Worm (Caenorhabditis elegans) whole organism, L4 larva: ENCODE data around the gene emc-3.
A peak's percentile ranks its signal among the peaks of the same experiment; 100 is the strongest.

ENCODE experiments used
- F37D6.2 ChIP-seq: sonication (generic microtip); optimal IDR thresholded peaks from 2 replicates; lab custom pipeline; 2016; ENCODE audit warnings: mild to moderate bottlenecking, missing genetic modification characterization, missing compliant biosample characterization
- R02D3.7 ChIP-seq: fragments of 150-350 bp; sonication (generic microtip); optimal IDR thresholded peaks from 3 replicates; lab custom pipeline; 2014; ENCODE audit warnings: missing biosample characterization, missing genetic modification characterization
- T20F7.1 ChIP-seq: fragments of 200-800 bp; sonication (Bioruptor generic); optimal IDR thresholded peaks from 2 replicates; lab custom pipeline; 2018; ENCODE audit warnings: mild to moderate bottlenecking, missing genetic modification characterization, missing compliant biosample characterization
- T26A8.4 ChIP-seq: fragments of 200-800 bp; sonication (Bioruptor generic); IDR thresholded peaks from 2 replicates; pipeline ENCODE4 v1.3.6; 2022; ENCODE audit warnings: missing genetic modification characterization, missing compliant biosample characterization
- ZK337.2 ChIP-seq: fragments of 200-800 bp; sonication (Bioruptor generic); IDR thresholded peaks from 2 replicates; pipeline ENCODE4 v1.3.6; 2022; ENCODE audit warnings: missing genetic modification reagents, missing genetic modification characterization, missing compliant biosample characterization
- aly-2 ChIP-seq: sonication (generic microtip); optimal IDR thresholded peaks from 2 replicates; lab custom pipeline; 2018; ENCODE audit warnings: missing biosample characterization, missing genetic modification characterization
- ceh-82 ChIP-seq: sonication (generic microtip); optimal IDR thresholded peaks from 2 replicates; lab custom pipeline; 2017; ENCODE audit warnings: missing biosample characterization, missing genetic modification characterization
- ces-1 ChIP-seq: fragments of 150-350 bp; sonication (generic microtip); optimal IDR thresholded peaks from 4 replicates; lab custom pipeline; 2014; ENCODE audit warnings: missing biosample characterization, missing genetic modification reagents, missing genetic modification characterization
- daf-16 ChIP-seq, 3 experiments: sonication (generic microtip); optimal IDR thresholded peaks; 2 replicates each; lab custom pipeline; 2016 to 2017; ENCODE audit warnings: missing genetic modification characterization in 3 of 3, missing genetic modification reagents in 3 of 3, mild to moderate bottlenecking in 2 of 3, missing compliant biosample characterization in 2 of 3, missing biosample characterization in 1 of 3, moderate library complexity in 1 of 3
- dmd-8 ChIP-seq: fragments of 200-800 bp; sonication (Bioruptor generic); IDR thresholded peaks from 2 replicates; pipeline ENCODE4 v1.3.6; 2022; ENCODE audit warnings: missing genetic modification characterization, missing compliant biosample characterization
- dmd-9 ChIP-seq: fragments of 200-800 bp; sonication (Bioruptor generic); IDR thresholded peaks from 2 replicates; pipeline ENCODE4 v1.3.6; 2022; ENCODE audit warnings: missing genetic modification reagents, missing genetic modification characterization, missing compliant biosample characterization
- dpl-1 ChIP-seq: fragments of 150-350 bp; optimal IDR thresholded peaks from 2 replicates; lab custom pipeline; 2014; ENCODE audit warnings: missing biosample characterization, missing genetic modification reagents, missing genetic modification characterization
- dve-1 ChIP-seq: sonication (generic microtip); optimal IDR thresholded peaks from 2 replicates; lab custom pipeline; 2017; ENCODE audit warnings: antibody characterized with exemption, mild to moderate bottlenecking, missing genetic modification characterization, missing compliant biosample characterization; ENCODE audit not compliant: insufficient read depth
- egl-27 ChIP-seq: sonication (generic microtip); optimal IDR thresholded peaks from 3 replicates; lab custom pipeline; 2017; ENCODE audit warnings: missing biosample characterization, missing genetic modification reagents, missing genetic modification characterization
- fkh-10 ChIP-seq: fragments of 150-350 bp; optimal IDR thresholded peaks from 2 replicates; lab custom pipeline; 2014; ENCODE audit warnings: missing biosample characterization, missing genetic modification reagents, missing genetic modification characterization
- hlh-30 ChIP-seq: sonication (generic microtip); optimal IDR thresholded peaks from 2 replicates; lab custom pipeline; 2017; ENCODE audit warnings: antibody characterized with exemption, mild to moderate bottlenecking, missing genetic modification characterization, missing compliant biosample characterization; ENCODE audit not compliant: insufficient read depth
- hmg-1.1 ChIP-seq: fragments of 200-800 bp; sonication (Bioruptor generic); IDR thresholded peaks from 2 replicates; pipeline ENCODE4 v1.3.6; 2022; ENCODE audit warnings: missing genetic modification reagents, missing genetic modification characterization, missing compliant biosample characterization
- lin-13 ChIP-seq: fragments of 150-350 bp; optimal IDR thresholded peaks from 2 replicates; lab custom pipeline; 2014; ENCODE audit warnings: missing biosample characterization, missing genetic modification reagents, missing genetic modification characterization
- lin-38 ChIP-seq: fragments of 200-800 bp; sonication (Bioruptor generic); IDR thresholded peaks from 2 replicates; pipeline ENCODE4 v1.3.6; 2022; ENCODE audit warnings: missing genetic modification reagents, missing genetic modification characterization, missing compliant biosample characterization
- lir-3 ChIP-seq: sonication (generic microtip); optimal IDR thresholded peaks from 2 replicates; lab custom pipeline; 2016; ENCODE audit warnings: mild to moderate bottlenecking, missing genetic modification characterization, missing compliant biosample characterization
- lsy-2 ChIP-seq, 2 experiments: fragments of 150-350 bp in 1 of 2; sonication (generic microtip) in 1 of 2; optimal IDR thresholded peaks; 2 replicates each; lab custom pipeline; 2014 to 2017; ENCODE audit warnings: missing biosample characterization in 2 of 2, missing genetic modification characterization in 2 of 2
- mdl-1 ChIP-seq, 2 experiments: fragments of 150-350 bp in 1 of 2; sonication (generic microtip) in 1 of 2; optimal IDR thresholded peaks; 2 replicates each; lab custom pipeline; 2014 to 2017; ENCODE audit warnings: missing biosample characterization in 2 of 2, missing genetic modification characterization in 2 of 2
- mdt-29 ChIP-seq: fragments of 200-800 bp; sonication (Bioruptor generic); IDR thresholded peaks from 2 replicates; pipeline ENCODE4 v1.3.6; 2022; ENCODE audit warnings: missing genetic modification reagents, missing genetic modification characterization, missing compliant biosample characterization
- mep-1 ChIP-seq: fragments of 150-350 bp; sonication (generic microtip); optimal IDR thresholded peaks from 3 replicates; lab custom pipeline; 2014; ENCODE audit warnings: missing biosample characterization, missing genetic modification characterization
- mes-2 ChIP-seq: sonication (generic microtip); optimal IDR thresholded peaks from 2 replicates; lab custom pipeline; 2016; ENCODE audit warnings: missing genotype, mild to moderate bottlenecking, missing genetic modification characterization, missing compliant biosample characterization; ENCODE audit not compliant: poor library complexity, severe bottlenecking
- mxl-2 ChIP-seq: fragments of 200-800 bp; sonication (Bioruptor generic); conservative IDR thresholded peaks from 2 replicates; pipeline ENCODE4 v1.3.6; 2022; ENCODE audit warnings: missing genetic modification reagents, missing genetic modification characterization, missing compliant biosample characterization
- mxl-3 ChIP-seq: fragments of 200-800 bp; sonication (Bioruptor generic); optimal IDR thresholded peaks from 2 replicates; lab custom pipeline; 2018; ENCODE audit warnings: mild to moderate bottlenecking, missing genetic modification characterization, missing compliant biosample characterization
- nhr-10 ChIP-seq: fragments of 150-350 bp; optimal IDR thresholded peaks from 2 replicates; lab custom pipeline; 2014; ENCODE audit warnings: missing biosample characterization, missing genetic modification characterization
- nhr-111 ChIP-seq: fragments of 200-800 bp; sonication (Bioruptor generic); optimal IDR thresholded peaks from 2 replicates; lab custom pipeline; 2018; ENCODE audit warnings: mild to moderate bottlenecking, missing genetic modification characterization, missing compliant biosample characterization
- snpc-1.2 ChIP-seq: fragments of 200-800 bp; sonication (Bioruptor generic); IDR thresholded peaks from 2 replicates; pipeline ENCODE4 v1.3.6; 2022; ENCODE audit warnings: missing genetic modification reagents, missing genetic modification characterization, missing compliant biosample characterization
- spr-1 ChIP-seq: sonication (generic microtip); optimal IDR thresholded peaks from 2 replicates; lab custom pipeline; 2016; ENCODE audit warnings: mild to moderate bottlenecking, missing genetic modification characterization, missing compliant biosample characterization
- unc-62 ChIP-seq, 3 experiments: fragments of 150-350 bp in 1 of 3; sonication (generic microtip); optimal IDR thresholded peaks in 2 of 3; peaks in 1 of 3; 1 replicate in 1 of 3; 2 replicates in 2 of 3; lab custom pipeline; 2014 to 2017; ENCODE audit warnings: missing biosample characterization in 3 of 3, missing genetic modification characterization in 3 of 3, missing genetic modification reagents in 3 of 3, missing genotype in 1 of 3
- vab-7 ChIP-seq: fragments of 200-800 bp; sonication (Bioruptor generic); IDR thresholded peaks from 2 replicates; pipeline ENCODE4 v1.3.6; 2022; ENCODE audit warnings: missing genetic modification reagents, missing genetic modification characterization, missing compliant biosample characterization
- zfp-3 ChIP-seq: fragments of 200-800 bp; sonication (Bioruptor generic); conservative IDR thresholded peaks from 2 replicates; pipeline ENCODE4 v1.3.6; 2022; ENCODE audit warnings: missing genetic modification reagents, missing genetic modification characterization, missing compliant biosample characterization
- ztf-7 ChIP-seq: fragments of 150-350 bp; optimal IDR thresholded peaks from 2 replicates; lab custom pipeline; 2014; ENCODE audit warnings: missing biosample characterization, missing genetic modification characterization

Gene emc-3

ce11 chrIV:13415739-13416271, 34.1 kb upstream of the emc-3 start, which contains the start of the genes pik-1 and aptf-2:
Gene pik-1, plus strand, starts transcription at chrIV:13416041.
Gene aptf-2, minus strand, starts transcription at chrIV:13416051.
- TF ChIP-seq lsy-2 (tag; optimal IDR thresholded peaks at IDR 0.05; lab: Kevin White, UChicago) (peak in 1 of 2 experiments; percentile 17), ceh-82 (tag; lab: Kevin White, UChicago) (no peak), ztf-7 (tag; lab: Kevin White, UChicago) (no peak), mxl-2 (no peak), vab-7 (no peak), lin-13 (GFP tag; lab: Kevin White, UChicago) (no peak), spr-1 (tag; lab: Kevin White, UChicago) (no peak), dpl-1 (GFP tag; lab: Kevin White, UChicago) (peak; percentile 12), fkh-10 (GFP tag; lab: Kevin White, UChicago) (no peak), lir-3 (no peak), lin-38 (GFP tag; lab: Robert Waterston, UW) (no peak), T20F7.1 (peak; percentile 61)

- no peak for TF ChIP-seq snpc-1.2 (GFP tag; lab: Robert Waterston, UW)
- TF ChIP-seq hmg-1.1 (GFP tag; lab: Robert Waterston, UW): peak; percentile 47; the same call in 1 of the 2 replicates
- TF ChIP-seq spr-1 (tag; lab: Kevin White, UChicago): no peak
- TF ChIP-seq mxl-3 (GFP tag; lab: Kevin White, UChicago): peak; percentile 71
- no peak for TF ChIP-seq ceh-82 (tag; lab: Kevin White, UChicago)
- TF ChIP-seq nhr-111 (GFP tag; lab: Kevin White, UChicago): no peak
- TF ChIP-seq mdt-29 (GFP tag; lab: Robert Waterston, UW): no peak
- TF ChIP-seq ces-1 (GFP tag; lab: Kevin White, UChicago): no peak
- TF ChIP-seq dmd-8 (GFP tag; lab: Robert Waterston, UW): no peak
- no peak for TF ChIP-seq zfp-3 (GFP tag; lab: Robert Waterston, UW)
- peak in 1 of 2 experiments; percentile 28 for TF ChIP-seq lsy-2 (tag; optimal IDR thresholded peaks at IDR 0.05; lab: Kevin White, UChicago)
- TF ChIP-seq ZK337.2 (GFP tag; lab: Robert Waterston, UW): no peak
- TF ChIP-seq egl-27 (tag; lab: Kevin White, UChicago): no peak
- TF ChIP-seq dmd-9 (GFP tag; lab: Robert Waterston, UW): no peak
- TF ChIP-seq F37D6.2 (tag; lab: Kevin White, UChicago): no peak
- TF ChIP-seq R02D3.7: no peak
- TF ChIP-seq dve-1: peak; percentile 25
- TF ChIP-seq daf-16 (GFP tag; optimal IDR thresholded peaks at IDR 0.05; lab: Kevin White, UChicago): no peak
- TF ChIP-seq daf-16 (tag; optimal IDR thresholded peaks at IDR 0.05; lab: Kevin White, UChicago): peak; percentile 50
- TF ChIP-seq T26A8.4 (GFP tag; lab: Robert Waterston, UW): no peak
- peak; percentile 33 for TF ChIP-seq mes-2
- no peak for TF ChIP-seq lin-13 (GFP tag; lab: Kevin White, UChicago)
- TF ChIP-seq mdl-1 (tag; optimal IDR thresholded peaks at IDR 0.05; lab: Kevin White, UChicago): peak in 1 of 2 experiments; percentile 13
- TF ChIP-seq aly-2: no peak
- TF ChIP-seq hlh-30: peak; percentile 91
- TF ChIP-seq mep-1 (tag; lab: Kevin White, UChicago): peak; percentile 4
Measured at ce11 chrIV:13412845-13413383, 31.2 kb upstream of the emc-3 start, which contains the start of gene gcl-1. Gene gcl-1, minus strand, starts transcription at chrIV:13412895.

ce11 chrIV:13408018-13408417, 26.3 kb upstream of the emc-3 start, which contains the start of gene Y62E10A.19:
Gene Y62E10A.19, minus strand, starts transcription at chrIV:13408306.
- no peak for TF ChIP-seq nhr-10
- TF ChIP-seq snpc-1.2 (GFP tag; lab: Robert Waterston, UW): no peak
- TF ChIP-seq unc-62 (GFP tag; optimal IDR thresholded peaks at IDR 0.05 in 1 of 2; lab: Kevin White, UChicago): peak in 1 of 2 experiments; percentile 69
- no peak for TF ChIP-seq unc-62 (tag; optimal IDR thresholded peaks at IDR 0.05; lab: Kevin White, UChicago)
- TF ChIP-seq hlh-30: no peak
